Fruit fly (Drosophila melanogaster) Kc167 (cell line): ENCODE measurements around the gene CG13920.

ENCODE experiments used
- Sin3A ChIP-seq: fragments of >200 bp; optimal IDR thresholded peaks from 2 replicates; lab custom pipeline; 2018; ENCODE audit warnings: missing external identifiers
- h ChIP-seq: fragments of >200 bp; optimal IDR thresholded peaks from 3 replicates; lab custom pipeline; 2018; ENCODE audit warnings: missing external identifiers

DNA sequence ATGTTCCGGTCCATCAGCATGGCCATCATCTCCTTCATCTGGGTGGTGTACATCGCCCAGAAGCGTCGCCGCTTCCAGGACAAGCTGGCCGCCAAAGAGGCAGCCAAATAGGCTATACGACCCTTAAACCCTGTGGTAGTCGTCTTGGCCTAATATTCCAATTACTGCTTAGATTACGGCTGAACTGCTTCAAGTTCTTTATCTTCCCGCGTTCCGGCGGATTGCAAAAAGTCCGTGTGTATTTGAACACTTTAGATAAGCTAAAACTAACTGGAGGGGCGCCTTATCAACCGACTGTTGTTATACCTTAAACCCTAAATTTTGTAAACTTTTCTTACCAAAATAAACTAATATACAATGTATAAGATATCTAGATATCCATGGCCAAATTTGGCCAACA, 5.0 kb downstream of the CG13920 start:
- TF ChIP-seq Sin3A (lab: Kevin White, UChicago) = no peak
- no peak for TF ChIP-seq h (lab: Kevin White, UChicago)
